Fruit fly (Drosophila melanogaster): Measurements from ENCODE around the gene CG31371.

Gene CG31371

dm6 chr3R:30531989-30532653 is 28.8 kb upstream of the CG31371 start, which contains the start of gene tmod (continued):
- TF ChIP-seq hb (GFP tag; IDR thresholded peaks at IDR 0.05; ENCODE audit: partially characterized antibody), result no peak
- no peak for TF ChIP-seq sima (GFP tag; optimal IDR thresholded peaks at IDR 0.05)
- peak; percentile 35 for TF ChIP-seq Fer3 (tag; optimal IDR thresholded peaks at IDR 0.05)
- TF ChIP-seq CG8388 (GFP tag; optimal IDR thresholded peaks at IDR 0.05), result peak; percentile 54
- TF ChIP-seq CG33557 (GFP tag; optimal IDR thresholded peaks at IDR 0.05), result peak; percentile 9
- TF ChIP-seq NC2α (GFP tag; optimal IDR thresholded peaks at IDR 0.05), result no peak
- TF ChIP-seq CG12236 (GFP tag; optimal IDR thresholded peaks at IDR 0.05), result no peak
- TF ChIP-seq Myb (GFP tag; optimal IDR thresholded peaks at IDR 0.05), result peak; percentile 22
- TF ChIP-seq CG17912 (GFP tag; optimal IDR thresholded peaks at IDR 0.05), result no peak
- TF ChIP-seq CG1603 (tag; optimal IDR thresholded peaks at IDR 0.05), result peak; percentile 45
- TF ChIP-seq aop (GFP tag; IDR thresholded peaks at IDR 0.05), result peak; percentile 95
- no peak for TF ChIP-seq pros (GFP tag; optimal IDR thresholded peaks at IDR 0.05)
- no peak for TF ChIP-seq Bdp1 (GFP tag; optimal IDR thresholded peaks at IDR 0.05)
- peak; percentile 13 for TF ChIP-seq ems (GFP tag; optimal IDR thresholded peaks at IDR 0.05)
- TF ChIP-seq CG3163 (GFP tag; optimal IDR thresholded peaks at IDR 0.05), result no peak
- TF ChIP-seq CG17802 (tag; optimal IDR thresholded peaks at IDR 0.05), result peak; percentile 20
- no peak for TF ChIP-seq CG10959 (GFP tag; IDR thresholded peaks at IDR 0.05)
- no peak for TF ChIP-seq CG1647 (GFP tag; optimal IDR thresholded peaks at IDR 0.05)
- TF ChIP-seq ase (GFP tag; IDR thresholded peaks at IDR 0.05), result no peak
- peak; percentile 51; the same call in 1 of the 3 replicates for TF ChIP-seq dysf (GFP tag; IDR thresholded peaks at IDR 0.05)
- no peak; the same call in 1 of the 2 replicates for TF ChIP-seq Bgb (GFP tag; IDR thresholded peaks at IDR 0.05; ENCODE audit: partially characterized antibody)
- no peak for TF ChIP-seq knrl (GFP tag; IDR thresholded peaks at IDR 0.05; ENCODE audit: partially characterized antibody)
- TF ChIP-seq CG5953 (GFP tag; IDR thresholded peaks at IDR 0.05), result no peak
- no peak for TF ChIP-seq da (GFP tag; optimal IDR thresholded peaks at IDR 0.05)
- 0 out of 2 replicates have a peak, but pooled peaks have one; percentile 30 for TF ChIP-seq Ada2b (GFP tag; IDR thresholded peaks at IDR 0.05)
- peak; percentile 62 for TF ChIP-seq CG12391 (tag; optimal IDR thresholded peaks at IDR 0.05)
- no peak for TF ChIP-seq CG3065 (GFP tag; optimal IDR thresholded peaks at IDR 0.05)
- no peak for TF ChIP-seq CG11247 (GFP tag; IDR thresholded peaks at IDR 0.05)
- no peak for TF ChIP-seq CG43689 (GFP tag; IDR thresholded peaks at IDR 0.05)
- TF ChIP-seq tx (GFP tag; optimal IDR thresholded peaks at IDR 0.05), result peak; percentile 20
- no peak for TF ChIP-seq CG14860 (GFP tag; IDR thresholded peaks at IDR 0.05; ENCODE audit: partially characterized antibody)
- no peak for TF ChIP-seq yki (optimal IDR thresholded peaks at IDR 0.05)
- no peak for TF ChIP-seq CG3995 (GFP tag; optimal IDR thresholded peaks at IDR 0.05)
- TF ChIP-seq CG10267 (tag; optimal IDR thresholded peaks at IDR 0.05), result peak; percentile 42
- TF ChIP-seq CG16813 (GFP tag; IDR thresholded peaks at IDR 0.05; ENCODE audit: partially characterized antibody), result no peak
- TF ChIP-seq Lim3 (GFP tag; IDR thresholded peaks at IDR 0.05), result no peak
- no peak for TF ChIP-seq CG4360 (GFP tag; IDR thresholded peaks at IDR 0.05)
- TF ChIP-seq Med (GFP tag), result peak; percentile 81
- no peak for TF ChIP-seq rib (GFP tag; IDR thresholded peaks at IDR 0.05)
- no peak for TF ChIP-seq YL-1 (GFP tag; optimal IDR thresholded peaks at IDR 0.05)
- TF ChIP-seq CG12219 (GFP tag; optimal IDR thresholded peaks at IDR 0.05), result peak; percentile 46
- no peak for TF ChIP-seq CG12104 (GFP tag; optimal IDR thresholded peaks at IDR 0.05)
- 0 out of 2 replicates have a peak, but pooled peaks have one; percentile 30 for TF ChIP-seq toy (GFP tag; IDR thresholded peaks at IDR 0.05)
- peak; percentile 2 for TF ChIP-seq org-1 (GFP tag; optimal IDR thresholded peaks at IDR 0.05)
- TF ChIP-seq CG33213 (GFP tag; optimal IDR thresholded peaks at IDR 0.05), result peak; percentile 24
- TF ChIP-seq Elba2 (GFP tag; optimal IDR thresholded peaks at IDR 0.05), result no peak
- TF ChIP-seq CG3726 (GFP tag; IDR thresholded peaks at IDR 0.05), result no peak
- TF ChIP-seq ind (GFP tag; optimal IDR thresholded peaks at IDR 0.05), result peak; percentile 55
- no peak for TF ChIP-seq CG11398 (GFP tag; optimal IDR thresholded peaks at IDR 0.05)
- no peak for TF ChIP-seq CkIIα-i1 (GFP tag; IDR thresholded peaks at IDR 0.05)
- no peak for TF ChIP-seq Mes4 (GFP tag; optimal IDR thresholded peaks at IDR 0.05)

Measured in whole organism, embryonic.